Worm (Caenorhabditis elegans) whole organism, L1 larva: ENCODE measurements around the gene Y71H2B.5.

Experiments
- fos-1 ChIP-seq: fragments of 150-350 bp; optimal IDR thresholded peaks from 2 replicates; lab custom pipeline; 2014; ENCODE audit warnings: missing biosample characterization, missing genetic modification characterization
- lsy-2 ChIP-seq, 2 experiments: fragments of 150-350 bp; optimal IDR thresholded peaks; 2 replicates each; lab custom pipeline; 2014; ENCODE audit warnings: missing biosample characterization in 2 of 2, missing genetic modification characterization in 2 of 2

- TF ChIP-seq lsy-2 (tag; optimal IDR thresholded peaks at IDR 0.05; lab: Kevin White, UChicago) (no peak), fos-1 (tag; lab: Kevin White, UChicago) (no peak)
Measured at ce11 chrIII:2571447-2571846, 36.4 kb upstream of the Y71H2B.5 start, which contains the start of gene Y54F10AR.2.
